Fruit fly (Drosophila melanogaster) whole organism, wandering third instar larva: ENCODE measurements around the gene RabX4.

Source experiments
- Abd-B ChIP-seq: fragments of >200 bp; optimal IDR thresholded peaks from 2 replicates; lab custom pipeline; 2017; ENCODE audit warnings: missing biosample characterization, missing genetic modification characterization
- CG9705 ChIP-seq: fragments of 200-800 bp; sonication (Bioruptor generic); optimal IDR thresholded peaks from 2 replicates; lab custom pipeline; 2018; ENCODE audit warnings: missing biosample characterization, mild to moderate bottlenecking, missing genetic modification characterization
- Dfd ChIP-seq: fragments of >200 bp; optimal IDR thresholded peaks from 2 replicates; lab custom pipeline; 2017; ENCODE audit warnings: missing biosample characterization, missing genetic modification characterization
- Dif ChIP-seq: fragments of 200-275, 200-300 bp; sonication (Bioruptor generic); optimal IDR thresholded peaks from 2 replicates; lab custom pipeline; 2018; ENCODE audit warnings: missing biosample characterization, missing genetic modification characterization; ENCODE audit not compliant: partially characterized antibody
- GATAd ChIP-seq: sonication (Bioruptor generic); optimal IDR thresholded peaks from 2 replicates; lab custom pipeline; 2016; ENCODE audit warnings: missing biosample characterization, missing genetic modification characterization
- HLH106 ChIP-seq: fragments of 200-800 bp; optimal IDR thresholded peaks from 3 replicates; lab custom pipeline; 2019; ENCODE audit warnings: missing biosample characterization, mild to moderate bottlenecking, missing genetic modification characterization, moderate library complexity
- Hr78 ChIP-seq: fragments of >200 bp; optimal IDR thresholded peaks from 2 replicates; lab custom pipeline; 2017; ENCODE audit warnings: missing biosample characterization, missing genetic modification characterization
- Hr83 ChIP-seq: fragments of 200-300 bp; sonication (Bioruptor generic); optimal IDR thresholded peaks from 2 replicates; lab custom pipeline; 2016; ENCODE audit warnings: missing biosample characterization, mild to moderate bottlenecking, missing genetic modification characterization, moderate library complexity; ENCODE audit not compliant: poor library complexity, severe bottlenecking
- Jra ChIP-seq: sonication (Bioruptor generic); optimal IDR thresholded peaks from 2 replicates; lab custom pipeline; 2016; ENCODE audit warnings: missing biosample characterization, missing genetic modification characterization
- Mio ChIP-seq: sonication (Bioruptor generic); optimal IDR thresholded peaks from 2 replicates; lab custom pipeline; 2016; ENCODE audit warnings: missing biosample characterization, missing genetic modification characterization
- Myc ChIP-seq: fragments of >200 bp; optimal IDR thresholded peaks from 2 replicates; lab custom pipeline; 2017
- N ChIP-seq: fragments of >200 bp; optimal IDR thresholded peaks from 2 replicates; lab custom pipeline; 2018; ENCODE audit warnings: missing biosample characterization, missing external identifiers, missing genetic modification characterization
- OdsH ChIP-seq: fragments of 200-800 bp; sonication (Bioruptor generic); optimal IDR thresholded peaks from 2 replicates; lab custom pipeline; 2016; ENCODE audit warnings: missing biosample characterization, mild to moderate bottlenecking, missing genetic modification characterization
- Rel ChIP-seq, 2 experiments: fragments of 200-800 bp; sonication (Bioruptor generic) in 1 of 2; optimal IDR thresholded peaks; 2 replicates in 1 of 2; 3 replicates in 1 of 2; lab custom pipeline; 2016 to 2019; ENCODE audit warnings: mild to moderate bottlenecking in 2 of 2, missing biosample characterization in 2 of 2, missing genetic modification characterization in 2 of 2, moderate library complexity in 1 of 2
- Sp1 ChIP-seq: fragments of 200-800 bp; sonication (Bioruptor generic); optimal IDR thresholded peaks from 3 replicates; lab custom pipeline; 2019; ENCODE audit warnings: missing biosample characterization, mild to moderate bottlenecking, missing genetic modification characterization, moderate library complexity
- Vsx2 ChIP-seq: fragments of 200-300, 225-300 bp; sonication (Bioruptor generic); optimal IDR thresholded peaks from 2 replicates; lab custom pipeline; 2018; ENCODE audit warnings: missing biosample characterization, missing genetic modification characterization; ENCODE audit not compliant: partially characterized antibody
- br ChIP-seq: fragments of 200-800 bp; sonication (Bioruptor generic); optimal IDR thresholded peaks from 2 replicates; lab custom pipeline; 2016; ENCODE audit warnings: missing biosample characterization, missing genetic modification characterization
- brk ChIP-seq: fragments of 200-800 bp; sonication (Bioruptor generic); optimal IDR thresholded peaks from 2 replicates; lab custom pipeline; 2016; ENCODE audit warnings: missing biosample characterization, mild to moderate bottlenecking, missing genetic modification characterization
- dl ChIP-seq, 2 experiments: fragments of 175-275, 200-275 bp in 1 of 2; fragments of 200-275 bp in 1 of 2; sonication (Bioruptor generic); optimal IDR thresholded peaks; lab custom pipeline; 2018; ENCODE audit warnings: mild to moderate bottlenecking in 2 of 2, missing biosample characterization in 2 of 2, missing genetic modification characterization in 2 of 2, moderate library complexity in 2 of 2; ENCODE audit not compliant: partially characterized antibody in 2 of 2, insufficient read depth in 1 of 2
- dmrt93B ChIP-seq: fragments of 200-800 bp; sonication (Bioruptor generic); optimal IDR thresholded peaks from 2 replicates; lab custom pipeline; 2018; ENCODE audit warnings: missing biosample characterization, mild to moderate bottlenecking, missing genetic modification characterization
- ey ChIP-seq: fragments of 200-800 bp; sonication (Bioruptor generic); optimal IDR thresholded peaks from 2 replicates; lab custom pipeline; 2016; ENCODE audit warnings: missing biosample characterization, missing genetic modification characterization
- foxo ChIP-seq, 2 experiments: fragments of 200-800 bp; sonication (Bioruptor generic); optimal IDR thresholded peaks; 2 replicates in 1 of 2; 3 replicates in 1 of 2; lab custom pipeline; 2016 to 2017; ENCODE audit warnings: missing biosample characterization in 2 of 2, missing genetic modification characterization in 2 of 2
- fru ChIP-seq: fragments of 200-800 bp; sonication (Bioruptor generic); optimal IDR thresholded peaks from 3 replicates; lab custom pipeline; 2016; ENCODE audit warnings: missing biosample characterization, mild to moderate bottlenecking, missing genetic modification characterization
- h ChIP-seq: fragments of 200-800 bp; sonication (Bioruptor generic); optimal IDR thresholded peaks from 3 replicates; lab custom pipeline; 2016; ENCODE audit warnings: missing biosample characterization, mild to moderate bottlenecking, missing genetic modification characterization
- jim ChIP-seq: fragments of 175-275, 200-325 bp; sonication (Bioruptor generic); optimal IDR thresholded peaks from 2 replicates; lab custom pipeline; 2016; ENCODE audit warnings: missing biosample characterization, mild to moderate bottlenecking, missing genetic modification characterization
- lola ChIP-seq: fragments of >200 bp; optimal IDR thresholded peaks from 2 replicates; lab custom pipeline; 2017; ENCODE audit warnings: missing biosample characterization, missing genetic modification characterization
- pan ChIP-seq: fragments of >200 bp; optimal IDR thresholded peaks from 2 replicates; lab custom pipeline; 2017
- psq ChIP-seq: fragments of 200-800 bp; sonication (Bioruptor generic); optimal IDR thresholded peaks from 3 replicates; lab custom pipeline; 2017; ENCODE audit warnings: missing biosample characterization, mild to moderate bottlenecking, missing genetic modification characterization, moderate library complexity
- rgr ChIP-seq: fragments of 200-800 bp; sonication (Bioruptor generic); optimal IDR thresholded peaks from 3 replicates; lab custom pipeline; 2016; ENCODE audit warnings: missing biosample characterization, mild to moderate bottlenecking, missing genetic modification characterization
- sage ChIP-seq: fragments of 200-800 bp; sonication (Bioruptor generic); optimal IDR thresholded peaks from 2 replicates; lab custom pipeline; 2016; ENCODE audit warnings: missing biosample characterization, mild to moderate bottlenecking, missing genetic modification characterization
- sv ChIP-seq: fragments of 200-800 bp; sonication (Bioruptor generic); optimal IDR thresholded peaks from 3 replicates; lab custom pipeline; 2016; ENCODE audit warnings: missing biosample characterization, missing genetic modification characterization
- tai ChIP-seq: sonication (Bioruptor generic); optimal IDR thresholded peaks from 2 replicates; lab custom pipeline; 2016; ENCODE audit warnings: missing biosample characterization, missing genetic modification characterization
- usp ChIP-seq: fragments of >200 bp; optimal IDR thresholded peaks from 2 replicates; lab custom pipeline; 2017; ENCODE audit warnings: missing biosample characterization, missing genetic modification characterization
- woc ChIP-seq: sonication (Bioruptor generic); optimal IDR thresholded peaks from 2 replicates; lab custom pipeline; 2016; ENCODE audit warnings: missing biosample characterization, mild to moderate bottlenecking, missing genetic modification characterization

RabX4 gene

DNA sequence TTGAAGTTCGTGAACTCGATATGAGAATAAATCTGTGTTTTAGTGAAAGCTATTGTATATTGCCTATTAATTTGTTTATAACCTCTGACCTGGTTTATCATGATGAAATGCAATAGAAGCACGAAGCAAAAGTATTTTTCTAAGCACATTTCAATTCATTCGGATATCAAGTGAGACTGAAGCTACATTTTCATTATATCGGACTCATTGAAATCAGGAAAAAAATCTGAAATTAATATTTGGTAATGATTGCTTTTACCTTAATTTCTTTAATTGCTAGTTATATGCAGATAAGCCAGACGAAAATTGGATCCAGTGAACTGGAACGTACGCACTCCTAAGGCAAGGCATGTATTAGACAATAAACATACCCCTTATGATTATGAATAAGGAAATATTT, 12.9 kb upstream of the RabX4 start, which contains the start of gene CG33658:
Gene CG33658, minus strand, starts transcription at position 101 of the 400 bp plus-strand sequence.
- no peak for TF ChIP-seq Rel (GFP tag; optimal IDR thresholded peaks at IDR 0.05; lab: Kevin White, UChicago)
- no peak for TF ChIP-seq Rel (tag; optimal IDR thresholded peaks at IDR 0.05; lab: Kevin White, UChicago)
- no peak for TF ChIP-seq Mio
- no peak for TF ChIP-seq GATAd (GFP tag; lab: Kevin White, UChicago)
- no peak for TF ChIP-seq rgr (GFP tag; lab: Kevin White, UChicago)
- TF ChIP-seq fru (GFP tag; lab: Kevin White, UChicago) = no peak
- TF ChIP-seq Sp1 (GFP tag; lab: Kevin White, UChicago) = no peak
- no peak for TF ChIP-seq sage (GFP tag; lab: Kevin White, UChicago)
- no peak for TF ChIP-seq psq
- TF ChIP-seq HLH106 (tag; lab: Kevin White, UChicago) = no peak
- no peak for TF ChIP-seq h (GFP tag; lab: Kevin White, UChicago)
- TF ChIP-seq Vsx2 = no peak
- TF ChIP-seq dl (GFP tag; optimal IDR thresholded peaks at IDR 0.05; lab: Kevin White, UChicago; ENCODE audit: insufficient read depth in 1 of 2, partially characterized antibody in 2 of 2) = no peak
- no peak for TF ChIP-seq lola (GFP tag; lab: Kevin White, UChicago)
- TF ChIP-seq Abd-B (GFP tag; lab: Kevin White, UChicago) = no peak
- no peak for TF ChIP-seq br (GFP tag; lab: Kevin White, UChicago)
- no peak for TF ChIP-seq woc (GFP tag; lab: Kevin White, UChicago)
- TF ChIP-seq brk (GFP tag; lab: Kevin White, UChicago) = no peak
- TF ChIP-seq Dif (GFP tag; lab: Kevin White, UChicago) = no peak
- no peak for TF ChIP-seq ey (GFP tag; lab: Kevin White, UChicago)
- no peak for TF ChIP-seq N (GFP tag; lab: Kevin White, UChicago)

DNA sequence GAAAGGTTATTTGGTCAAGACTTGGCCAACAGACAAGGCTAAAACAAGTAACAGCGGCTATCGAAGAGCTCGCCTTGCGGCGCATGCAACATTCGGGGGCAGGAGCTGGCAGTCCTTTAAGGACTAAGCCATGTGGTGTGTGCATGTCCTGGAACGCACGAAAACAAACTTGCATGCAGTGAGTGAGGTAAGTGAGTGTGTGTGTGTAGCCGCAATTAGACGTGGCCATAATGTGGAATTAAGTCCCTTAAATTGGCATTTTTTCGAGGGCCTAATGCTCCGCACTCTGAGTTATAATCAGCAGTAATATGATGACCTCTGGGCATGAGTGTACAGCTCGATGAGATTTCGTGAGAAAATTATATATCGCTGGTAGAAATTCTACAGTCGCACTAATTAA, 5.4 kb upstream of the RabX4 start, which contains the start of gene sosie:
Gene sosie, plus strand, starts transcription at position 301 of the 400 bp plus-strand sequence.
- TF ChIP-seq fru (GFP tag; lab: Kevin White, UChicago) = no peak
- TF ChIP-seq Dfd = no peak
- TF ChIP-seq jim (GFP tag; lab: Kevin White, UChicago) = no peak
- TF ChIP-seq usp (GFP tag; lab: Kevin White, UChicago) = no peak
- no peak for TF ChIP-seq GATAd (GFP tag; lab: Kevin White, UChicago)
- no peak for TF ChIP-seq brk (GFP tag; lab: Kevin White, UChicago)
- TF ChIP-seq Abd-B (GFP tag; lab: Kevin White, UChicago) = no peak
- no peak for TF ChIP-seq psq
- no peak for TF ChIP-seq pan (lab: Kevin White, UChicago)
- TF ChIP-seq foxo (GFP tag; optimal IDR thresholded peaks at IDR 0.05; lab: Kevin White, UChicago) = no peak
- no peak for TF ChIP-seq Mio
- TF ChIP-seq Myc = no peak
- TF ChIP-seq Hr83 (GFP tag; lab: Kevin White, UChicago) = no peak
- no peak for TF ChIP-seq sv (GFP tag; lab: Kevin White, UChicago)
- no peak for TF ChIP-seq tai (GFP tag; lab: Kevin White, UChicago)
- TF ChIP-seq Jra (GFP tag; lab: Kevin White, UChicago) = no peak
- no peak for TF ChIP-seq rgr (GFP tag; lab: Kevin White, UChicago)
- TF ChIP-seq Dif (GFP tag; lab: Kevin White, UChicago) = no peak
- TF ChIP-seq Vsx2 = no peak

DNA sequence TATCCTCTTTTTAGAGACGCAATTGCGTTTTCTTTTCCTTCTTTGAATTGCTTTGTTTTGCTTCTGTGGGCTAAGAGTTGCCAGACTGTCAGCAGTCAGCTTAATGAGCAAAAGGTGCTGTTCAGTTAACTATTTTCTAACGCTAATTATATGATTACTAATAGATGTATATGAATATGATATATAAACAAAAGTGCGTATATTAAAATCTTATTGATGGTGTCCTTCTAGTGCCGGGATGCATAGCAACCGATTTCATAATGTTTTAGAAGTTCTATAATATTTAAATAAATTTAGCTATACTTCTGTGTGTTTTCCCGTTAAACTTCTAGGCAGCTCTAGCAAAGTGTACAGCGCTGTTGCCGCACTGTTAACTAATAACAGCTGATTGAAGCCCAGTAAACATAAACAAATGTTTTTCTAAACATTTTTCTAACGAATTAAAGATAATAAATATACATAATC, 1.7 kb upstream of the RabX4 start, which contains the start of the genes Kaz and CG43273:
Gene Kaz, minus strand, starts transcription at position 73 of the 465 bp plus-strand sequence.
Gene CG43273, plus strand, starts transcription at position 415 of the 465 bp plus-strand sequence.
- TF ChIP-seq ey (GFP tag; lab: Kevin White, UChicago) = peak; percentile 42
- peak; percentile 64 for TF ChIP-seq CG9705 (GFP tag; lab: Kevin White, UChicago)
- TF ChIP-seq dmrt93B = no peak
- peak; percentile 99 for TF ChIP-seq Myc
- no peak for TF ChIP-seq Hr83 (GFP tag; lab: Kevin White, UChicago)
- peak; percentile 75 for TF ChIP-seq psq
- peak; percentile 49 for TF ChIP-seq OdsH
- TF ChIP-seq pan (lab: Kevin White, UChicago) = no peak
- no peak for TF ChIP-seq brk (GFP tag; lab: Kevin White, UChicago)
- TF ChIP-seq sage (GFP tag; lab: Kevin White, UChicago) = peak; percentile 68
- TF ChIP-seq sv (GFP tag; lab: Kevin White, UChicago) = peak; percentile 15
- no peak for TF ChIP-seq N (GFP tag; lab: Kevin White, UChicago)
- peak in 1 of 2 experiments; percentile 68 for TF ChIP-seq foxo (GFP tag; optimal IDR thresholded peaks at IDR 0.05; lab: Kevin White, UChicago)
- TF ChIP-seq Hr78 = no peak
- no peak for TF ChIP-seq h (GFP tag; lab: Kevin White, UChicago)
- peak; percentile 78 for TF ChIP-seq woc (GFP tag; lab: Kevin White, UChicago)
- TF ChIP-seq HLH106 (tag; lab: Kevin White, UChicago) = peak; percentile 81
